Worm (Caenorhabditis elegans) whole organism, L3 larva: Measurements from ENCODE around the gene sulp-5.

ENCODE experiments used
- R02D3.7 ChIP-seq: fragments of 150-350 bp; optimal IDR thresholded peaks from 2 replicates; lab custom pipeline; 2014; ENCODE audit warnings: missing biosample characterization, missing genetic modification characterization
- ZK546.5 ChIP-seq: sonication (generic microtip); optimal IDR thresholded peaks from 2 replicates; lab custom pipeline; 2017; ENCODE audit warnings: missing biosample characterization, missing genetic modification characterization
- ama-1 ChIP-seq: fragments of 150-350 bp; optimal IDR thresholded peaks from 2 replicates; lab custom pipeline; 2018
- ceh-16 ChIP-seq: sonication (generic microtip); optimal IDR thresholded peaks from 2 replicates; lab custom pipeline; 2017; ENCODE audit warnings: missing biosample characterization, missing genetic modification characterization
- ceh-28 ChIP-seq: fragments of 150-350 bp; optimal IDR thresholded peaks from 2 replicates; lab custom pipeline; 2014; ENCODE audit warnings: missing biosample characterization, missing genetic modification reagents, missing genetic modification characterization
- ceh-9 ChIP-seq: sonication (generic microtip); optimal IDR thresholded peaks from 2 replicates; lab custom pipeline; 2018; ENCODE audit warnings: missing biosample characterization, missing genetic modification characterization
- daf-12 ChIP-seq: fragments of 150-350 bp; optimal IDR thresholded peaks from 2 replicates; lab custom pipeline; 2014; ENCODE audit warnings: missing biosample characterization, missing genetic modification reagents, missing genetic modification characterization
- egl-5 ChIP-seq: fragments of 150-350 bp; optimal IDR thresholded peaks from 2 replicates; lab custom pipeline; 2017; ENCODE audit warnings: missing biosample characterization, missing genetic modification reagents, missing genetic modification characterization, inconsistent platforms
- elt-2 ChIP-seq: sonication (generic microtip); optimal IDR thresholded peaks from 2 replicates; lab custom pipeline; 2016; ENCODE audit warnings: missing genetic modification reagents, mild to moderate bottlenecking, missing genetic modification characterization, missing compliant biosample characterization
- elt-3 ChIP-seq, 3 experiments: fragments of 150-350 bp in 1 of 3; sonication (generic microtip) in 2 of 3; optimal IDR thresholded peaks; 2 replicates in 2 of 3; 4 replicates in 1 of 3; lab custom pipeline; 2014 to 2017; ENCODE audit warnings: missing biosample characterization in 3 of 3, missing genetic modification characterization in 3 of 3
- fkh-10 ChIP-seq: sonication (generic microtip); optimal IDR thresholded peaks from 2 replicates; lab custom pipeline; 2017; ENCODE audit warnings: missing biosample characterization, missing genetic modification reagents, missing genetic modification characterization
- fos-1 ChIP-seq: fragments of 150-350 bp; optimal IDR thresholded peaks from 2 replicates; lab custom pipeline; 2014; ENCODE audit warnings: missing biosample characterization, missing genetic modification characterization
- hmg-11 ChIP-seq: sonication (generic microtip); optimal IDR thresholded peaks from 2 replicates; lab custom pipeline; 2016; ENCODE audit warnings: missing genetic modification characterization, missing compliant biosample characterization
- lin-15B ChIP-seq: fragments of 150-350 bp; optimal IDR thresholded peaks from 2 replicates; lab custom pipeline; 2014; ENCODE audit warnings: missing biosample characterization, missing genetic modification characterization
- mdl-1 ChIP-seq: fragments of 150-350 bp; optimal IDR thresholded peaks from 2 replicates; lab custom pipeline; 2014; ENCODE audit warnings: missing biosample characterization, missing genetic modification characterization
- mml-1 ChIP-seq: fragments of 150-350 bp; sonication (generic microtip); optimal IDR thresholded peaks from 3 replicates; lab custom pipeline; 2014; ENCODE audit warnings: missing biosample characterization, missing genetic modification characterization
- nfya-1 ChIP-seq: sonication (generic microtip); optimal IDR thresholded peaks from 2 replicates; lab custom pipeline; 2017; ENCODE audit warnings: missing genetic modification characterization, mild to moderate bottlenecking, missing compliant biosample characterization, antibody characterized with exemption, moderate library complexity; ENCODE audit not compliant: insufficient read depth
- nhr-23 ChIP-seq: fragments of 150-350 bp; optimal IDR thresholded peaks from 2 replicates; lab custom pipeline; 2014; ENCODE audit warnings: missing biosample characterization, missing genetic modification reagents, missing genetic modification characterization
- nhr-25 ChIP-seq: sonication (generic microtip); optimal IDR thresholded peaks from 2 replicates; lab custom pipeline; 2017; ENCODE audit warnings: missing biosample characterization, missing genetic modification characterization
- nhr-28 ChIP-seq: fragments of 150-350 bp; optimal IDR thresholded peaks from 2 replicates; lab custom pipeline; 2014; ENCODE audit warnings: missing biosample characterization, missing genetic modification characterization
- nhr-43 ChIP-seq: sonication (generic microtip); optimal IDR thresholded peaks from 2 replicates; lab custom pipeline; 2016; ENCODE audit warnings: mild to moderate bottlenecking, missing genetic modification characterization, missing compliant biosample characterization; ENCODE audit not compliant: poor library complexity, severe bottlenecking
- nhr-67 ChIP-seq: fragments of 150-350 bp; optimal IDR thresholded peaks from 2 replicates; lab custom pipeline; 2014; ENCODE audit warnings: missing biosample characterization, missing genetic modification characterization
- nhr-76 ChIP-seq: fragments of 150-350 bp; sonication (generic microtip); optimal IDR thresholded peaks from 5 replicates; lab custom pipeline; 2014; ENCODE audit warnings: missing biosample characterization, missing genetic modification characterization
- pha-4 ChIP-seq: fragments of 150-350 bp; optimal IDR thresholded peaks from 2 replicates; lab custom pipeline; 2014; ENCODE audit warnings: missing biosample characterization, missing genetic modification reagents, missing genetic modification characterization
- pqm-1 ChIP-seq: fragments of 150-350 bp; optimal IDR thresholded peaks from 2 replicates; lab custom pipeline; 2017; ENCODE audit warnings: missing biosample characterization, missing genetic modification characterization, inconsistent platforms
- sea-2 ChIP-seq: fragments of 150-350 bp; sonication (generic microtip); optimal IDR thresholded peaks from 4 replicates; lab custom pipeline; 2014; ENCODE audit warnings: missing biosample characterization, missing genetic modification reagents, missing genetic modification characterization
- skn-1 ChIP-seq: fragments of 150-350 bp; optimal IDR thresholded peaks from 2 replicates; lab custom pipeline; 2014; ENCODE audit warnings: missing biosample characterization, missing genetic modification characterization
- tbx-2 ChIP-seq: sonication (generic microtip); optimal IDR thresholded peaks from 2 replicates; lab custom pipeline; 2016; ENCODE audit warnings: mild to moderate bottlenecking, missing genetic modification characterization, missing compliant biosample characterization
- unc-62 ChIP-seq: fragments of 150-350 bp; sonication (generic microtip); optimal IDR thresholded peaks from 4 replicates; lab custom pipeline; 2014; ENCODE audit warnings: missing biosample characterization, missing genetic modification reagents, missing genetic modification characterization
- zag-1 ChIP-seq: fragments of 150-350 bp; optimal IDR thresholded peaks from 2 replicates; lab custom pipeline; 2014; ENCODE audit warnings: missing biosample characterization, missing genetic modification characterization
- ztf-4 ChIP-seq: fragments of 150-350 bp; optimal IDR thresholded peaks from 2 replicates; lab custom pipeline; 2014; ENCODE audit warnings: missing biosample characterization, missing genetic modification characterization

The sulp-5 gene

ce11 chrV:11893975-11894374, 14.1 kb downstream of the sulp-5 start, which contains the start of gene K12G11.6:
TSS of gene K12G11.6 (plus strand) at chrV:11894331.
- TF ChIP-seq ama-1 (lab: Kevin White, UChicago) = no peak
- TF ChIP-seq mdl-1 (tag; lab: Kevin White, UChicago) = no peak

ce11 chrV:11896322-11896898, 16.6 kb downstream of the sulp-5 start:
- TF ChIP-seq pha-4 (peak; percentile 57), pqm-1 (peak; percentile 24), sea-2 (GFP tag; lab: Kevin White, UChicago) (no peak), daf-12 (tag; lab: Kevin White, UChicago) (no peak), nhr-25 (tag; lab: Kevin White, UChicago) (peak; percentile 84), fkh-10 (GFP tag; lab: Kevin White, UChicago) (no peak), fos-1 (tag; lab: Kevin White, UChicago) (no peak), hmg-11 (peak; percentile 9), nhr-43 (tag; lab: Kevin White, UChicago) (no peak), nhr-23 (peak; percentile 36), ZK546.5 (tag; lab: Kevin White, UChicago) (no peak), skn-1 (tag; lab: Kevin White, UChicago) (no peak), elt-2 (tag; lab: Kevin White, UChicago) (peak; percentile 60), nhr-76 (tag; lab: Kevin White, UChicago) (no peak), lin-15B (tag; lab: Kevin White, UChicago) (peak; percentile 38)

DNA sequence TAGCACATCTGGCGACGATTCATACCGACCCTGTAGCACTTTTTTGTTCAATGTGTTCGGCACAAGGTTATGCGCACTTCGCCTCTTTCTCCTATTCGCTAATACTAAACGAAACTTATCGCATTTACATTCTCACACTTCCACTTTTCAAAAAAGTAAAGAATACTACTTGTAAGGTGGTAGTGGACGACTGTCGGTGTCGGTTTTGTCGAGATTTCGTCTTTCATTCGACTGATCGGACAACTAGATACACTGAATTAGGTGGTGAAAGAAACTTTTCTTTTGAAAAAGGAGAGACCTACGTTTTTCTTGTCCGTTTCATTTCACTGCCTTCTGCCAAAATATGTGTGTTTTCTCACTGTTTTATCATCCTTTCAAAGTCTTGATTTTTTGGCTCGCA, 17.8 kb downstream of the sulp-5 start:
- TF ChIP-seq ceh-16 (tag; lab: Kevin White, UChicago) (no peak), ceh-9 (tag; lab: Kevin White, UChicago) (no peak), nhr-28 (tag; lab: Kevin White, UChicago) (no peak), unc-62 (GFP tag; lab: Kevin White, UChicago) (no peak), ZK546.5 (tag; lab: Kevin White, UChicago) (no peak), lin-15B (tag; lab: Kevin White, UChicago) (no peak), mml-1 (tag; lab: Kevin White, UChicago) (no peak), skn-1 (tag; lab: Kevin White, UChicago) (no peak), nhr-25 (tag; lab: Kevin White, UChicago) (peak; percentile 19)

DNA sequence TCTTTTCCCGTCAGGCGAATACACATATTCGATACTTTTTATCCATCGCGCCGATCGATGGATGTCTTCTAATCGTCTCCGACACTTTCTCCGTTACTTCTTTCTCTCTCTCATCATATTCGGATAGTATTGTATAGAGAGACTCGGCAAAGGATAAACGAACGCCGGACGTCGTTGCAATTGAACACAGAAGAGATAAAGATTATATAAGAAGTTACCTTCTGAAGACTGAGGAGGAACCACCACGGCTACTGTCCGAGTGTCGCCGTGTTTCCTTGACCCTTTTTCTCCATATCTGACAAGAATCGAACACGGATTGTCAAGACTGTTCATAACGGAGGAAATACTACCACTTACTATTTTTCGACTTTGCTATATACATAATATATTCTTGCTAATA, 19.3 kb downstream of the sulp-5 start, which contains the start of gene sma-1:
sma-1 (plus strand) TSS at position 301 of the 400 bp plus-strand sequence.
- TF ChIP-seq zag-1 (no peak), nhr-43 (tag; lab: Kevin White, UChicago) (no peak), ceh-9 (tag; lab: Kevin White, UChicago) (no peak), ztf-4 (tag; lab: Kevin White, UChicago) (no peak), nhr-76 (tag; lab: Kevin White, UChicago) (no peak), ceh-28 (tag; lab: Kevin White, UChicago) (no peak), ZK546.5 (tag; lab: Kevin White, UChicago) (no peak)

- no peak for TF ChIP-seq nhr-76 (tag; lab: Kevin White, UChicago)
- no peak for TF ChIP-seq elt-3 (tag; optimal IDR thresholded peaks at IDR 0.05; lab: Kevin White, UChicago)
- no peak for TF ChIP-seq nhr-67 (tag; lab: Kevin White, UChicago)
- no peak for TF ChIP-seq R02D3.7 (tag; lab: Kevin White, UChicago)
- TF ChIP-seq egl-5 (tag; lab: Kevin White, UChicago) = no peak
- TF ChIP-seq ZK546.5 (tag; lab: Kevin White, UChicago) = no peak
- peak; percentile 84 for TF ChIP-seq elt-2 (tag; lab: Kevin White, UChicago)
- no peak for TF ChIP-seq nhr-23
- TF ChIP-seq nfya-1 (tag; lab: Kevin White, UChicago) = no peak
- no peak for TF ChIP-seq fkh-10 (GFP tag; lab: Kevin White, UChicago)
- peak; percentile 72 for TF ChIP-seq pqm-1
Observed at ce11 chrV:11900127-11900526, 20.3 kb downstream of the sulp-5 start.

- no peak for TF ChIP-seq R02D3.7 (tag; lab: Kevin White, UChicago)
- TF ChIP-seq tbx-2 (tag; lab: Kevin White, UChicago) = no peak
- no peak for TF ChIP-seq elt-2 (tag; lab: Kevin White, UChicago)
- TF ChIP-seq nhr-76 (tag; lab: Kevin White, UChicago) = no peak
- no peak for TF ChIP-seq pqm-1
- no peak for TF ChIP-seq pha-4
- no peak for TF ChIP-seq unc-62 (GFP tag; lab: Kevin White, UChicago)
Observed at ce11 chrV:11901260-11901659, 21.4 kb downstream of the sulp-5 start.
